Fruit fly (Drosophila melanogaster) whole organism, pupa: ENCODE measurements around the gene Sry-alpha.

ENCODE experiments used
- CG12605 ChIP-seq: fragments of 200-800 bp; sonication (Bioruptor generic); IDR thresholded peaks from 2 replicates; pipeline ENCODE4 v1.3.6; 2022; ENCODE audit warnings: missing biosample characterization, missing genetic modification characterization
- CG13204 ChIP-seq: fragments of 200-800 bp; sonication (Bioruptor generic); optimal IDR thresholded peaks from 2 replicates; lab custom pipeline; 2018; ENCODE audit warnings: missing biosample characterization, mild to moderate bottlenecking, missing genetic modification characterization, moderate library complexity
- CG14655 ChIP-seq: fragments of 200-800 bp; sonication (Bioruptor generic); optimal IDR thresholded peaks from 3 replicates; lab custom pipeline; 2017; ENCODE audit warnings: mild to moderate bottlenecking, missing biosample characterization, missing genetic modification reagents, missing genetic modification characterization
- CG15710 ChIP-seq: fragments of 200-800 bp; sonication (Bioruptor generic); optimal IDR thresholded peaks from 2 replicates; lab custom pipeline; 2018; ENCODE audit warnings: missing biosample characterization, mild to moderate bottlenecking, missing genetic modification characterization, moderate library complexity
- CG17806 ChIP-seq: fragments of 200-800 bp; sonication (Bioruptor generic); optimal IDR thresholded peaks from 2 replicates; lab custom pipeline; 2018; ENCODE audit warnings: missing biosample characterization, mild to moderate bottlenecking, missing genetic modification characterization, moderate library complexity
- CG32121 ChIP-seq: fragments of 200-800 bp; sonication (Bioruptor generic); IDR thresholded peaks from 2 replicates; pipeline ENCODE4 v1.3.6; 2022; ENCODE audit warnings: missing biosample characterization, missing genetic modification characterization
- CG34367 ChIP-seq: fragments of 200-800 bp; sonication (Bioruptor generic); optimal IDR thresholded peaks from 2 replicates; lab custom pipeline; 2018; ENCODE audit warnings: missing biosample characterization, mild to moderate bottlenecking, missing genetic modification characterization
- CG4496 ChIP-seq: fragments of 200-800 bp; sonication (Bioruptor generic); IDR thresholded peaks from 3 replicates; pipeline ENCODE4 v1.3.6; 2022; ENCODE audit warnings: missing biosample characterization, missing genetic modification characterization
- CG8159 ChIP-seq: fragments of 200-800 bp; sonication (Bioruptor generic); optimal IDR thresholded peaks from 3 replicates; lab custom pipeline; 2018; ENCODE audit warnings: missing biosample characterization, mild to moderate bottlenecking, missing genetic modification characterization, moderate library complexity
- CG8301 ChIP-seq: fragments of 200-800 bp; sonication (Bioruptor generic); optimal IDR thresholded peaks from 2 replicates; lab custom pipeline; 2018; ENCODE audit warnings: missing biosample characterization, mild to moderate bottlenecking, missing genetic modification characterization
- CG9948 ChIP-seq: fragments of 200-800 bp; sonication (Bioruptor generic); optimal IDR thresholded peaks from 2 replicates; lab custom pipeline; 2018; ENCODE audit warnings: missing biosample characterization, mild to moderate bottlenecking, missing genetic modification characterization, moderate library complexity
- D1 ChIP-seq: fragments of 200-800 bp; sonication (Bioruptor generic); optimal IDR thresholded peaks from 2 replicates; lab custom pipeline; 2018; ENCODE audit warnings: missing biosample characterization, mild to moderate bottlenecking, missing genetic modification characterization, moderate library complexity
- EcR ChIP-seq: fragments of 200-800 bp; sonication (Bioruptor generic); optimal IDR thresholded peaks from 3 replicates; lab custom pipeline; 2019; ENCODE audit warnings: missing biosample characterization, missing genetic modification characterization, mild to moderate bottlenecking, moderate library complexity, missing genetic modification reagents
- Ets98B ChIP-seq: fragments of 200-800 bp; sonication (Bioruptor generic); IDR thresholded peaks from 2 replicates; pipeline ENCODE4 v1.3.6; 2022; ENCODE audit warnings: missing biosample characterization, missing genetic modification characterization
- Pif1A ChIP-seq: fragments of 200-800 bp; sonication (Bioruptor generic); optimal IDR thresholded peaks from 3 replicates; lab custom pipeline; 2016; ENCODE audit warnings: missing biosample characterization, missing genetic modification characterization
- Snoo ChIP-seq: fragments of 200-800 bp; sonication (Bioruptor generic); optimal IDR thresholded peaks from 3 replicates; lab custom pipeline; 2017; ENCODE audit warnings: missing biosample characterization, mild to moderate bottlenecking, missing genetic modification characterization, inconsistent platforms
- fd96Ca ChIP-seq: fragments of 200-800 bp; sonication (Bioruptor generic); IDR thresholded peaks from 3 replicates; pipeline ENCODE4 v1.3.6; 2022; ENCODE audit warnings: missing biosample characterization, missing genetic modification characterization
- gl ChIP-seq: fragments of 200-800 bp; sonication (Bioruptor generic); optimal IDR thresholded peaks from 2 replicates; lab custom pipeline; 2018; ENCODE audit warnings: missing biosample characterization, mild to moderate bottlenecking, missing genetic modification characterization

Gene Sry-alpha

DNA sequence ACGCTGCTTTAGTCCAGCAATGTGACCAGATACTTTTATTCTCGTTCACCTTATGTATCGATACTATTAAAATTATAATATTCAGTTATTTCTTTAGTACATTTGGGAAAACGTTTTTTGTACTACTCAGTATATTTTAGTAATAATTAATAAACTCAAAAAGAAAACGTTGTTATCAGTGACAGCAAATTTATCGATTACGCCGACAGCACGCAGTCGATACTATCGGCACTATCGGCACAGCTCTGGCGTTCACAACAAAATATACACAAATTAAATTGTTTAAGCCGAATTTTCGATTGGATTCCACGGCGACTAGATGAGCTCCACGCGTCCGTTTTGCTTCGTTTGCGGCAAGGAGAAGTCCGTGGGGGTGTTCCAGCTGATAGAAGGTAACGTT is at the start of gene Sry-alpha, which contains the start of the genes janA and Sry-beta:
TSS of gene Sry-alpha (plus strand) at position 226 of the 400 bp plus-strand sequence.
TSS of gene janA (minus strand) at position 40 of the 400 bp plus-strand sequence.
TSS of gene Sry-beta (plus strand) at position 226 of the 400 bp plus-strand sequence.
- TF ChIP-seq CG15710 (tag; lab: Kevin White, UChicago) (peak; percentile 2), Snoo (tag; lab: Kevin White, UChicago) (no peak)

DNA sequence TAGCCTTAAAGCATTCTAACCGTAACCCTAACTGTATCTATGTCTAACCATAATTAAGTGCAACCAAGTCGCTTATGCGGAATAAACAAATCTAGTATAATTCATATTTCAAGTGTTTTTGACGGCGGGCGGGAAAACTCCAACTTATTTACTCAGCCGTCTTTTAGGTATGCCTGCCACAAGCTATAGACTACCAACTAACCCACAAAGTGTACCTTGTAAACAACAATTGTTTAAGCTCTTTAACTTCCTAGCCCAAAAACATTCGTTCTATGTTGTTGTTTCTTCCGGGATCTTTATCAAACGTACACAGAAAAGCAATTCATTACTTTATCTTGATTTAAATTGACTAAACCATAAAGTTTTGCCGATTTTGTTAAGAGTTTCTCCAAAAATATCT is 48.8 kb upstream of the Sry-alpha start:
- TF ChIP-seq Snoo (tag; lab: Kevin White, UChicago) (no peak), EcR (no peak)

DNA sequence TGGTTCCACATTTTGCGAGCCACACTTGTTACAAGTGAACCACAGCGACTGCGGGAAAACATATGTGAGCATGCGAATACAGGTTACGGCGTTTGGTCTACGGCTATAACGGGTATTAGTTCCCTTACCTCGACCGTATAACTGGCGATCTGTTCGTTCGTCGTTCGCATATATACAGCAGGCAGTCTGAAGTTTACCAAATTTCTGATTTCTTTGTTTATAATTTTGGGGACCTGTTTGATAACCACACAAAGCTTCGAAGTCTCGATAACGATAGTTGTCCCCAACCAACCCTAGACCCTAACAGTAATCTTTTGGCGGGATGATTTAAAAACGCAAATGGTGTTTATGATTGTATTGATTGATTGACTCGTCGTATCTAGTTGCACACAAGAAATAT is 46.4 kb upstream of the Sry-alpha start, which contains the start of gene Acph-1:
TSS of gene Acph-1 (minus strand) at position 278 of the 400 bp plus-strand sequence.
- TF ChIP-seq CG34367 (no peak), Ets98B (no peak), CG8301 (no peak), Pif1A (GFP tag; lab: Kevin White, UChicago) (no peak), Snoo (tag; lab: Kevin White, UChicago) (no peak), gl (no peak), CG4496 (no peak), CG14655 (no peak), CG15710 (tag; lab: Kevin White, UChicago) (no peak), D1 (tag; lab: Kevin White, UChicago) (no peak)

DNA sequence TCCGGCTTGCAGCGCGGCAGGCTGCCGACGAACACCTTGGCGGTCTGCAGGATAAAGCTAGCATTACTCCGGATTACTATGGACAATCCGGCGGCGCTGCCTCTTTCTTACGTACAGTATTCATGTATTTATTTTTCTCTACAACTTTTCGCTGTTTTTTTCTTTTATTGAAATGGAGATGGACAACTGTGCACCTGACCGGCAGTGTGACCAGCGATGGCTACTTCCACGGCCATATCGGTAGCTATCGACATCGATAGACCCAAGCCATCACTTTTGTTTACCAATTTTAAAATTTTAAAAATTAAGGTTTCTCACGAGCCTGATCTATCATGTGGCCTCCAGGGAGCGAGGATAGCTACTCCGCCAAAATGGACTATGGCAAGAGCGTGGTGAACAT is 44.5 kb upstream of the Sry-alpha start, which contains the start of the genes CG7903 and Sas-6:
TSS of gene CG7903 (minus strand) at position 197 of the 400 bp plus-strand sequence.
TSS of gene Sas-6 (plus strand) at position 323 of the 400 bp plus-strand sequence.
- peak; percentile 44; the same call in 1 of the 3 replicates for TF ChIP-seq CG4496
- no peak for TF ChIP-seq D1 (tag; lab: Kevin White, UChicago)

DNA sequence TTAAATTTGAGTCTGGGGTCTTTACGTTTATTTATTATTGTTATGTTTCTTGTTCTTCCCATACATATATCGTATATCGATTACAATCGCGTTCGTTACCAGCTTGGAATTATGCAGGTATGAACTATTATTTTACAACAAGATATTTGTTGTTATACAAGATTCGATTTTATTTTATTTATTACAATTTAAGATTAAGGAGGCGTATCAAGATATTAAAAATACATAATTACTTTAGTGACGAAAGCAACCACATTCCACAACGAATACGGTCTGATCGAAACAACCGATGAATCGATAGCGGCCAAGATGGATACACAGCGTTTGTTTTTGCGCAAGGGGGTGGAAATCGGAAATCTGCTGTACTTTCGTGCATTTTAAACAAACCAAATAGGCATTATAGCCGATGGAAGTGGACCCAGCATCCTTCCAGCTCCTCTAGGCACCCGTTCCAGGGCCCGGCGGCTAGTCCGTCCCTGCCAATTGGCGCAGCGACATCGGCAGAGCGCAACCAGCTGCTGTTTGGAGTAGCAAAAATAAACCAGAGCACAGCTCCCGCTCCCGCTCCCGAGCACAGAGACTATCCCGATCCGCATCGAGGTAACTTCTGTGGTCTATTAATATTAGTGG is 41.8 kb upstream of the Sry-alpha start, which contains the start of the genes CG15525 and CG11504:
TSS of gene CG15525 (minus strand) at position 70 of the 630 bp plus-strand sequence.
TSS of gene CG11504 (plus strand) at position 294 of the 630 bp plus-strand sequence.
- TF ChIP-seq Ets98B (peak; percentile 19; the same call in 1 of the 2 replicates), CG15710 (tag; lab: Kevin White, UChicago) (no peak)

DNA sequence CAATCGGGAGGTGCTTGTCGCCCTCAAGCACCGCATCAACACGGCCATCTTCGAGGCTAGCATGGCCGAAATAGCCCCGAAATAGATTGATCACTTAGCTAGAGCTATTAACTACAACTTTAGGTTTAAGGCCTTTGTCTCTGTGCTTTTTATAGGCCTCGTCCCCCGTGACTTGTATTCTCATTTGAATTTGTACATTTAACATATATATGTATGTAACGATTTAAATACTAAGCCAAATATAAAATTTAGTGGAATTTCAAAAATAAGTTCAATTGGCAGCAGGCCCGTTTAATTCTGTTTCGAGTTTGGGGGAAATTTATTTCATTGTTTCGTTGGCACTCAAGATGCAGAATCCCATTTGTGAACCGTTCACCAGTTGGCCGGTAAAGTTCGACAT is 40.0 kb upstream of the Sry-alpha start, which contains the start of gene CG34298:
TSS of gene CG34298 (plus strand) at position 301 of the 400 bp plus-strand sequence.
- TF ChIP-seq CG4496: no peak
- TF ChIP-seq CG32121 (GFP tag; lab: Robert Waterston, UW): no peak
- no peak for TF ChIP-seq CG8159 (tag; lab: Kevin White, UChicago)
- no peak for TF ChIP-seq CG9948 (tag; lab: Kevin White, UChicago)
- TF ChIP-seq gl: no peak
- no peak for TF ChIP-seq Pif1A (GFP tag; lab: Kevin White, UChicago)
- no peak for TF ChIP-seq CG34367

DNA sequence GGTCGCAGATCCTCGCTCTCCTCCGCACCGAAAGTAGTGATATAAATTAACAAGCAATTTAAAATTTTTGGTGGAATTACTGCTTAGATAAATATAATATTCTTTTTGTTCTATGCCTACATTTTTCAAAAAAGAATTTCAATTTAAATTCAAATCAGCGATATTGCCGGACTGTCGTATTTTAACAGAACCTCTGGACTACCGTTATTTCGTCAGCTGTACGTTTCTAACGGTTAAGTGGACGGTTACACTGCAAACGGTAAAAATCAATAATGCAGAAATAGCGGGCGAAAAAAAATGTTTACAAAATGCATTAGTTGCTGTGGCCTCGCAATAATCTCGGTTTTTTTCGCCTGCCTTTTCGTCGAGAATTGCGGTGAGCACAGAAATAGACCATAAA is 39.2 kb upstream of the Sry-alpha start, which contains the start of gene Tace:
TSS of gene Tace (plus strand) at position 245 of the 400 bp plus-strand sequence.
- TF ChIP-seq CG8301 (no peak), CG17806 (tag; lab: Kevin White, UChicago) (no peak), CG14655 (no peak), Ets98B (no peak), Pif1A (GFP tag; lab: Kevin White, UChicago) (no peak), CG12605 (GFP tag; lab: Robert Waterston, UW) (no peak), CG9948 (tag; lab: Kevin White, UChicago) (no peak), CG8159 (tag; lab: Kevin White, UChicago) (no peak), EcR (no peak), CG13204 (GFP tag; lab: Kevin White, UChicago) (no peak), Snoo (tag; lab: Kevin White, UChicago) (no peak), CG32121 (GFP tag; lab: Robert Waterston, UW) (no peak), D1 (tag; lab: Kevin White, UChicago) (no peak), CG15710 (tag; lab: Kevin White, UChicago) (no peak), gl (no peak), fd96Ca (GFP tag; lab: Robert Waterston, UW) (no peak), CG34367 (no peak)

DNA sequence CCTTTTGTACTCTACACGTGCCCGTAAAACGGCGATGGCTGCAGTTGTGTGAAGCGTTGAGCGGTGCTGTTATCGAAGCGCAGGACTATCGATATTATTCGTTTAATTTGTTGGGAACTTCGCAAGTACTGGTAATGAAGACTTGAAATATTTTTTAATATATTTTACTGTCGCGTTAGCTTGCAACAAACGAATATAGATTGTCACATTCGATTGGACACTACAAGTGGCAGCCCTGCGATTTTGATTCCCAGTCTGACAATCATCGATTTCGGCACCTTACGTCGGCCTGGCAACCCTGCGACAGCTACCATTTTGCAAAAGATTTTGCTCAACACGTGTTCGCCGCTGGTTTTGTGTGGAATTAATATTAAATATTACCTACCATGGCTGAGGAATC is 34.9 kb upstream of the Sry-alpha start, which contains the start of the genes Nlp and Nph:
TSS of gene Nlp (plus strand) at position 138 of the 400 bp plus-strand sequence.
TSS of gene Nph (minus strand) at position 214 of the 400 bp plus-strand sequence.
- TF ChIP-seq CG17806 (tag; lab: Kevin White, UChicago): no peak
- peak; percentile 14 for TF ChIP-seq Snoo (tag; lab: Kevin White, UChicago)
